Worm (Caenorhabditis elegans) whole organism, L3 larva: ENCODE measurements around the gene sop-2.

Experiments
- ceh-28 ChIP-seq: fragments of 150-350 bp; optimal IDR thresholded peaks from 2 replicates; lab custom pipeline; 2014; ENCODE audit warnings: missing biosample characterization, missing genetic modification reagents, missing genetic modification characterization
- fkh-10 ChIP-seq: sonication (generic microtip); optimal IDR thresholded peaks from 2 replicates; lab custom pipeline; 2017; ENCODE audit warnings: missing biosample characterization, missing genetic modification reagents, missing genetic modification characterization
- nfya-1 ChIP-seq: sonication (generic microtip); optimal IDR thresholded peaks from 2 replicates; lab custom pipeline; 2017; ENCODE audit warnings: missing genetic modification characterization, mild to moderate bottlenecking, missing compliant biosample characterization, antibody characterized with exemption, moderate library complexity; ENCODE audit not compliant: insufficient read depth
- nhr-11 ChIP-seq: fragments of 150-350 bp; optimal IDR thresholded peaks from 2 replicates; lab custom pipeline; 2014; ENCODE audit warnings: missing biosample characterization, missing genetic modification characterization
- pqm-1 ChIP-seq: fragments of 150-350 bp; optimal IDR thresholded peaks from 2 replicates; lab custom pipeline; 2017; ENCODE audit warnings: missing biosample characterization, missing genetic modification characterization, inconsistent platforms
- snpc-4 ChIP-seq: fragments of 150-350 bp; optimal IDR thresholded peaks from 2 replicates; lab custom pipeline; 2014; ENCODE audit warnings: missing biosample characterization, missing genetic modification characterization
- ztf-11 ChIP-seq: fragments of 150-350 bp; optimal IDR thresholded peaks from 2 replicates; lab custom pipeline; 2014; ENCODE audit warnings: missing biosample characterization, missing genetic modification characterization

DNA sequence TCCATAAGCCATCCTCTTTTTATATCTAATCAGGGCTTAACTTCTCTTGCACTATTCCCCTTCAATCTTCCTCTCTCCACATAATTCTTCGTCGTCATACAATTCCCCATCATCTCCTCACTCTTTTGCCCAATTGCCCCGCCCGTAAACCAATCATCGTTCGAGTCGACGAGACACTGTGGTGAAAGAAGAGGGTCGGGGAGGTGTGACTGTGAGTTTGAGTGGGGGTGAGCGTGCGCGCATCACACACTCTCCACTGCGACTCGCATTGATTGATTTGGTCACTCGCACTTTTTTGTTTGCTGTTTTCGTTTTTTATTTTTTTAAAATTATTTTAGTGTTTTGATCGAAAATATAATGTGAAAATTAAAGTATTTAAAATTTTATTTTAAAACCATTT is 592 bp upstream of the sop-2 start:
- TF ChIP-seq nhr-11 (no peak), ztf-11 (tag; lab: Kevin White, UChicago) (no peak), snpc-4 (tag; lab: Kevin White, UChicago) (peak; percentile 51), pqm-1 (tag; lab: Kevin White, UChicago) (peak; percentile 29), nfya-1 (tag; lab: Kevin White, UChicago) (peak; percentile 100), ceh-28 (tag; lab: Kevin White, UChicago) (peak; percentile 91), fkh-10 (GFP tag; lab: Kevin White, UChicago) (peak; percentile 0)
